Worm (Caenorhabditis elegans) whole organism, midembryonic: ENCODE data around the gene lev-1.

Experiments used
- ref-1 ChIP-seq: fragments of 200-800 bp; sonication (Bioruptor generic); conservative IDR thresholded peaks from 2 replicates; pipeline ENCODE4 v1.3.6; 2022; ENCODE audit warnings: missing genetic modification reagents, missing genetic modification characterization, missing compliant biosample characterization
- tab-1 ChIP-seq: fragments of 200-800 bp; sonication (Bioruptor generic); IDR thresholded peaks from 2 replicates; pipeline ENCODE4 v1.3.6; 2022; ENCODE audit warnings: missing genetic modification characterization, missing compliant biosample characterization
- ztf-23 ChIP-seq: fragments of 200-800 bp; sonication (Bioruptor generic); IDR thresholded peaks from 2 replicates; pipeline ENCODE4 v1.3.6; 2022; ENCODE audit warnings: missing genetic modification reagents, missing genetic modification characterization, missing compliant biosample characterization

- no peak for TF ChIP-seq ref-1
- TF ChIP-seq tab-1 (GFP tag; lab: Robert Waterston, UW) = no peak
- no peak for TF ChIP-seq ztf-23 (GFP tag; lab: Robert Waterston, UW)
These were observed 24.8 kb upstream of the lev-1 start, which contains the start of gene ced-3 for ce11 chrIV:13204037-13204436.
